Worm (Caenorhabditis elegans) whole organism, L4/young adult: ENCODE results near the gene cutl-15.

Source experiments
- W03F9.2 ChIP-seq: fragments of 150-350 bp; optimal IDR thresholded peaks from 2 replicates; lab custom pipeline; 2014; ENCODE audit warnings: missing biosample characterization, missing genetic modification characterization
- him-1 ChIP-seq: sonication (generic microtip); optimal IDR thresholded peaks from 2 replicates; lab custom pipeline; 2016; ENCODE audit warnings: missing genotype, missing genetic modification reagents, missing genetic modification characterization, missing compliant biosample characterization

DNA sequence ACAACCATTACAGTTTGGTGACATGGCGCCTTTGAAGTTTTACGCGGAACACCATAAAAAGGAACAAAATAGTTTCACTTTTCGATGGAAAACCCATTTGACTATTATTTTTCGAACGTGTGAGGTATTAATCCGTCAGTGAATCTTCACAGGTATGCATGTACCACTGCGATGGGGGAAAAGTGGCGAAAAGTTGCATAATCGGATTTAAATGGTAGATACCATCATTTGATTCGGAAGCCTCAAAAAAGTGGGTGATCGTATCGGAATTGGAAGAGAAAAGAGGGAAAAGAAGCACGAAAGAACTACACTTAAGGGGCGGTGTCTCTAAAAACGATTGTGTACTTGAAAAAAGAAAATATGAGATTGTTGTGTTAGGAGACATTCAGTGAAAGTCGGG is 6.2 kb upstream of the cutl-15 start:
- TF ChIP-seq him-1 (tag; lab: Kevin White, UChicago) (no peak), W03F9.2 (tag; lab: Kevin White, UChicago) (no peak)
